Fruit fly (Drosophila melanogaster) whole organism, embryonic: ENCODE results near the gene CG14410.

Source experiments
- Adf1 ChIP-seq: fragments of 200-800 bp; sonication (Bioruptor generic); IDR thresholded peaks from 2 replicates; pipeline ENCODE4 v1.3.6; 2022; ENCODE audit warnings: missing biosample characterization, missing genetic modification characterization
- Awh ChIP-seq: fragments of 200-800 bp; sonication (Bioruptor generic); IDR thresholded peaks from 2 replicates; pipeline ENCODE4, ENCODE4 v1.3.6; 2022; ENCODE audit warnings: missing biosample characterization, missing genetic modification characterization
- Blimp-1 ChIP-seq: fragments of 200-800 bp; sonication (Bioruptor generic); optimal IDR thresholded peaks from 3 replicates; lab custom pipeline; 2018; ENCODE audit warnings: missing biosample characterization, missing genetic modification characterization, mild to moderate bottlenecking, moderate library complexity, missing genetic modification reagents
- CG10431 ChIP-seq: fragments of 200-800 bp; sonication (Bioruptor generic); optimal IDR thresholded peaks from 3 replicates; lab custom pipeline; 2018; ENCODE audit warnings: missing biosample characterization, mild to moderate bottlenecking, missing genetic modification characterization
- CG12769 ChIP-seq: fragments of 200-800 bp; sonication (Bioruptor generic); optimal IDR thresholded peaks from 2 replicates; lab custom pipeline; 2019; ENCODE audit warnings: missing biosample characterization, mild to moderate bottlenecking, missing genetic modification characterization, moderate library complexity
- CG13894 ChIP-seq: fragments of 200-800 bp; sonication (Bioruptor generic); optimal IDR thresholded peaks from 3 replicates; lab custom pipeline; 2018; ENCODE audit warnings: missing biosample characterization, mild to moderate bottlenecking, missing genetic modification characterization, moderate library complexity
- CG15269 ChIP-seq: fragments of 200-800 bp; sonication (Bioruptor generic); optimal IDR thresholded peaks from 2 replicates; lab custom pipeline; 2018; ENCODE audit warnings: missing biosample characterization, mild to moderate bottlenecking, missing genetic modification characterization, moderate library complexity
- CG2129 ChIP-seq: fragments of 200-800 bp; sonication (Bioruptor generic); IDR thresholded peaks from 2 replicates; pipeline ENCODE4 v1.3.6; 2022; ENCODE audit warnings: missing biosample characterization, missing genetic modification characterization; ENCODE audit not compliant: partially characterized antibody
- CG31441 ChIP-seq: fragments of 200-800 bp; sonication (Bioruptor generic); IDR thresholded peaks from 2 replicates; pipeline ENCODE4 v1.3.6; 2022; ENCODE audit warnings: missing biosample characterization, missing genetic modification characterization
- CG32532 ChIP-seq: fragments of 200-800 bp; sonication (Bioruptor generic); IDR thresholded peaks from 2 replicates; pipeline ENCODE4 v1.3.6; 2022; ENCODE audit warnings: missing biosample characterization, missing genetic modification characterization
- CG5180 ChIP-seq: fragments of 200-800 bp; sonication (Bioruptor generic); optimal IDR thresholded peaks from 3 replicates; lab custom pipeline; 2017; ENCODE audit warnings: missing biosample characterization, missing genetic modification characterization, mild to moderate bottlenecking, moderate library complexity, missing genetic modification reagents
- CG6854 ChIP-seq: fragments of 200-800 bp; sonication (Bioruptor generic); optimal IDR thresholded peaks from 3 replicates; lab custom pipeline; 2017; ENCODE audit warnings: missing biosample characterization, mild to moderate bottlenecking, missing genetic modification characterization
- Med ChIP-seq: fragments of 200-800 bp; sonication (Bioruptor generic); peaks from one replicate; lab custom pipeline; 2016; ENCODE audit warnings: missing biosample characterization, missing genetic modification characterization, mild to moderate bottlenecking, inconsistent platforms, moderate library complexity
- Nf-YB ChIP-seq: fragments of 200-800 bp; sonication (Bioruptor generic); optimal IDR thresholded peaks from 3 replicates; lab custom pipeline; 2019; ENCODE audit warnings: missing biosample characterization, mild to moderate bottlenecking, missing genetic modification characterization, moderate library complexity
- Pdp1 ChIP-seq, 2 experiments: fragments of 200-800 bp; sonication (Bioruptor generic); optimal IDR thresholded peaks; 3 replicates each; lab custom pipeline; 2016; ENCODE audit warnings: missing biosample characterization in 2 of 2, missing genetic modification characterization in 2 of 2, mild to moderate bottlenecking in 1 of 2, moderate library complexity in 1 of 2
- Tbp ChIP-seq: fragments of >200 bp; optimal IDR thresholded peaks from 2 replicates; lab custom pipeline; 2018; ENCODE audit warnings: missing biosample characterization, missing genetic modification characterization
- Vsx1 ChIP-seq: fragments of 200-800 bp; sonication (Bioruptor generic); optimal IDR thresholded peaks from 2 replicates; lab custom pipeline; 2017; ENCODE audit warnings: missing biosample characterization, mild to moderate bottlenecking, missing genetic modification characterization, missing genetic modification reagents
- az2 ChIP-seq: fragments of 200-800 bp; sonication (Bioruptor generic); optimal IDR thresholded peaks from 3 replicates; lab custom pipeline; 2016; ENCODE audit warnings: missing biosample characterization, missing genetic modification characterization
- chinmo ChIP-seq: fragments of 200-800 bp; sonication (Bioruptor generic); IDR thresholded peaks from 4 replicates; pipeline ENCODE4 v1.3.6; 2022; ENCODE audit warnings: missing biosample characterization, missing genetic modification characterization; ENCODE audit not compliant: partially characterized antibody
- crol ChIP-seq: fragments of 200-800 bp; sonication (Bioruptor generic); IDR thresholded peaks from 2 replicates; pipeline ENCODE4 v1.3.6; 2022; ENCODE audit warnings: missing biosample characterization, missing genetic modification characterization
- fd64A ChIP-seq: fragments of 200-800 bp; sonication (Bioruptor generic); optimal IDR thresholded peaks from 3 replicates; lab custom pipeline; 2018; ENCODE audit warnings: missing biosample characterization, mild to moderate bottlenecking, missing genetic modification characterization
- h ChIP-seq: fragments of >200 bp; optimal IDR thresholded peaks from 2 replicates; lab custom pipeline; 2017
- knrl ChIP-seq: fragments of 200-800 bp; sonication (Bioruptor generic); IDR thresholded peaks from 3 replicates; pipeline ENCODE4 v1.3.6; 2022; ENCODE audit warnings: missing biosample characterization, missing genetic modification characterization; ENCODE audit not compliant: partially characterized antibody
- lov ChIP-seq, 2 experiments: fragments of 200-800 bp in 1 of 2; fragments of >200 bp in 1 of 2; sonication (Bioruptor generic) in 1 of 2; IDR thresholded peaks in 1 of 2; optimal IDR thresholded peaks in 1 of 2; 2 replicates in 1 of 2; 3 replicates in 1 of 2; pipeline versions ENCODE4 v1.3.6 to Lab custom; 2017 to 2022; ENCODE audit warnings: missing biosample characterization in 1 of 2, missing genetic modification characterization in 1 of 2
- maf-S ChIP-seq: fragments of 200-800 bp; sonication (Bioruptor generic); optimal IDR thresholded peaks from 2 replicates; lab custom pipeline; 2016; ENCODE audit warnings: missing biosample characterization, missing genetic modification characterization
- oc ChIP-seq: fragments of 200-800 bp; sonication (Bioruptor generic); optimal IDR thresholded peaks from 2 replicates; lab custom pipeline; 2018; ENCODE audit warnings: missing biosample characterization, mild to moderate bottlenecking, missing genetic modification characterization, moderate library complexity
- p53 ChIP-seq: fragments of 200-800 bp; sonication (Bioruptor generic); optimal IDR thresholded peaks from 2 replicates; lab custom pipeline; 2016; ENCODE audit warnings: missing biosample characterization, missing genetic modification characterization
- sd ChIP-seq: fragments of 200-800 bp; sonication (Bioruptor generic); optimal IDR thresholded peaks from 3 replicates; lab custom pipeline; 2018; ENCODE audit warnings: missing biosample characterization, mild to moderate bottlenecking, missing genetic modification characterization, moderate library complexity
- sens ChIP-seq: fragments of 200-800 bp; sonication (Bioruptor generic); peaks from one replicate; lab custom pipeline; 2016; ENCODE audit warnings: missing biosample characterization, missing genetic modification characterization
- sqz ChIP-seq: fragments of 200-800 bp; sonication (Bioruptor generic); optimal IDR thresholded peaks from 3 replicates; lab custom pipeline; 2018; ENCODE audit warnings: missing biosample characterization, mild to moderate bottlenecking, missing genetic modification characterization
- tin ChIP-seq: fragments of 200-800 bp; sonication (Bioruptor generic); optimal IDR thresholded peaks from 3 replicates; lab custom pipeline; 2016; ENCODE audit warnings: missing biosample characterization, missing genetic modification characterization
- vvl ChIP-seq: fragments of 200-800 bp; sonication (Bioruptor generic); IDR thresholded peaks from 2 replicates; pipeline ENCODE4 v1.3.6; 2022; ENCODE audit warnings: missing biosample characterization, missing genetic modification characterization

Gene CG14410

dm6 chrX:14862494-14862893 lies 26.0 kb downstream of the CG14410 start (continued):
- TF ChIP-seq vvl (GFP tag; lab: Robert Waterston, UW), result 0 out of 2 replicates have a peak, but pooled peaks have one; percentile 26
- TF ChIP-seq az2, result no peak
- no peak for TF ChIP-seq Tbp (GFP tag; lab: Kevin White, UChicago)
- no peak for TF ChIP-seq CG31441 (GFP tag; lab: Robert Waterston, UW)
- TF ChIP-seq lov (optimal IDR thresholded peaks at IDR 0.05; lab: Kevin White, UChicago), result no peak
- no peak for TF ChIP-seq lov (GFP tag; IDR thresholded peaks at IDR 0.05; lab: Robert Waterston, UW)
- TF ChIP-seq knrl (GFP tag; lab: Robert Waterston, UW), result no peak
- TF ChIP-seq Adf1 (GFP tag; lab: Robert Waterston, UW), result no peak
- no peak for TF ChIP-seq h
- TF ChIP-seq Med (GFP tag; lab: Kevin White, UChicago), result peak; percentile 25
- TF ChIP-seq Pdp1 (GFP tag; optimal IDR thresholded peaks at IDR 0.05; lab: Kevin White, UChicago), result peak in 1 of 2 experiments; percentile 59
- peak; percentile 44 for TF ChIP-seq sd (tag; lab: Kevin White, UChicago)
- no peak for TF ChIP-seq CG32532 (GFP tag; lab: Robert Waterston, UW)
- no peak for TF ChIP-seq CG2129 (GFP tag; lab: Robert Waterston, UW)
- no peak for TF ChIP-seq Blimp-1

dm6 chrX:14866911-14867310 lies 30.4 kb downstream of the CG14410 start:
- TF ChIP-seq maf-S (GFP tag; lab: Kevin White, UChicago) (no peak), CG13894 (tag; lab: Kevin White, UChicago) (peak; percentile 50), CG10431 (no peak), Pdp1 (GFP tag; optimal IDR thresholded peaks at IDR 0.05; lab: Kevin White, UChicago) (peak in 1 of 2 experiments; percentile 68), oc (tag; lab: Kevin White, UChicago) (peak; percentile 20), CG15269 (tag; lab: Kevin White, UChicago) (peak; percentile 42), sqz (GFP tag; lab: Kevin White, UChicago) (peak; percentile 71), chinmo (GFP tag; lab: Robert Waterston, UW) (0 out of 4 replicates have a peak, but pooled peaks have one; percentile 68), Nf-YB (GFP tag; lab: Kevin White, UChicago) (peak; percentile 6), tin (GFP tag; lab: Kevin White, UChicago) (no peak), CG6854 (GFP tag; lab: Kevin White, UChicago) (no peak)

- TF ChIP-seq Vsx1 (GFP tag; lab: Kevin White, UChicago) (no peak), sd (tag; lab: Kevin White, UChicago) (peak; percentile 46), sqz (GFP tag; lab: Kevin White, UChicago) (peak; percentile 53), CG13894 (tag; lab: Kevin White, UChicago) (peak; percentile 24), fd64A (GFP tag; lab: Kevin White, UChicago) (no peak), CG5180 (GFP tag; lab: Kevin White, UChicago) (peak; percentile 34), Awh (GFP tag; lab: Robert Waterston, UW) (no peak), chinmo (GFP tag; lab: Robert Waterston, UW) (0 out of 4 replicates have a peak, but pooled peaks have one; percentile 17), CG12769 (tag; lab: Kevin White, UChicago) (peak; percentile 64), crol (GFP tag; lab: Robert Waterston, UW) (peak; percentile 82)
Measured at dm6 chrX:14868414-14868813, 31.9 kb downstream of the CG14410 start.

- TF ChIP-seq chinmo (GFP tag; lab: Robert Waterston, UW) (0 out of 4 replicates have a peak, but pooled peaks have one; percentile 29), CG5180 (GFP tag; lab: Kevin White, UChicago) (peak; percentile 97), p53 (no peak), sens (GFP tag; lab: Kevin White, UChicago) (peak; percentile 25)
Measured at dm6 chrX:14871028-14871427, 34.5 kb downstream of the CG14410 start, which contains the start of gene CG9518. Gene CG9518 (minus strand): TSS chrX:14871181.
